Worm (Caenorhabditis elegans) whole organism, late embryonic: ENCODE results near the gene T09A5.5.

Experiments used
- C08G9.2 ChIP-seq: sonication (generic microtip); optimal IDR thresholded peaks from 2 replicates; lab custom pipeline; 2016; ENCODE audit warnings: mild to moderate bottlenecking, missing genetic modification characterization, moderate library complexity, missing compliant biosample characterization
- ama-1 ChIP-seq: fragments of 150-350 bp; optimal IDR thresholded peaks from 2 replicates; lab custom pipeline; 2014
- ceh-14 ChIP-seq: sonication (generic microtip); optimal IDR thresholded peaks from 2 replicates; lab custom pipeline; 2016; ENCODE audit warnings: missing genotype, missing genetic modification characterization, missing compliant biosample characterization
- ceh-18 ChIP-seq: sonication (generic microtip); optimal IDR thresholded peaks from 2 replicates; lab custom pipeline; 2016; ENCODE audit warnings: missing genetic modification characterization, missing compliant biosample characterization
- ceh-34 ChIP-seq: sonication (generic microtip); optimal IDR thresholded peaks from 2 replicates; lab custom pipeline; 2016; ENCODE audit warnings: mild to moderate bottlenecking, missing genetic modification characterization, missing compliant biosample characterization
- ceh-45 ChIP-seq: fragments of 200-800 bp; sonication (Bioruptor generic); IDR thresholded peaks from 2 replicates; pipeline ENCODE4 v1.3.6; 2022; ENCODE audit warnings: missing genetic modification reagents, missing genetic modification characterization, missing compliant biosample characterization
- fkh-10 ChIP-seq: fragments of 150-350 bp; optimal IDR thresholded peaks from 2 replicates; lab custom pipeline; 2014; ENCODE audit warnings: missing biosample characterization, missing genetic modification reagents, missing genetic modification characterization
- hlh-6 ChIP-seq: sonication (generic microtip); optimal IDR thresholded peaks from 2 replicates; lab custom pipeline; 2016; ENCODE audit warnings: missing genotype, missing genetic modification characterization, missing compliant biosample characterization
- nhr-11 ChIP-seq: fragments of 150-350 bp; optimal IDR thresholded peaks from 2 replicates; lab custom pipeline; 2014; ENCODE audit warnings: missing biosample characterization, missing genetic modification characterization
- pax-1 ChIP-seq: fragments of 150-350 bp; optimal IDR thresholded peaks from 2 replicates; lab custom pipeline; 2014; ENCODE audit warnings: missing biosample characterization, missing genetic modification characterization
- sdc-2 ChIP-seq: sonication (generic microtip); optimal IDR thresholded peaks from 2 replicates; lab custom pipeline; 2016; ENCODE audit warnings: missing genotype, missing genetic modification characterization, missing compliant biosample characterization
- tbx-2 ChIP-seq: sonication (generic microtip); optimal IDR thresholded peaks from 2 replicates; lab custom pipeline; 2016; ENCODE audit warnings: missing genetic modification characterization, missing compliant biosample characterization
- ztf-16 ChIP-seq: sonication (generic microtip); optimal IDR thresholded peaks from 2 replicates; lab custom pipeline; 2017; ENCODE audit warnings: missing genetic modification characterization, missing compliant biosample characterization

ce11 chrII:7864207-7864606, 10.6 kb upstream of the T09A5.5 start, which contains the start of gene ostb-1:
- TF ChIP-seq ceh-14 (tag; lab: Kevin White, UChicago), result no peak
- TF ChIP-seq ama-1 (lab: Kevin White, UChicago), result no peak
- no peak for TF ChIP-seq C08G9.2 (tag; lab: Kevin White, UChicago)
- TF ChIP-seq pax-1 (tag; lab: Kevin White, UChicago), result no peak
- TF ChIP-seq fkh-10 (GFP tag; lab: Kevin White, UChicago), result no peak
- no peak for TF ChIP-seq hlh-6 (tag; lab: Kevin White, UChicago)
- TF ChIP-seq ceh-18 (tag; lab: Kevin White, UChicago), result no peak
- no peak for TF ChIP-seq ztf-16
- TF ChIP-seq ceh-45 (GFP tag; lab: Robert Waterston, UW), result no peak
- no peak for TF ChIP-seq nhr-11
- no peak for TF ChIP-seq sdc-2 (tag; lab: Kevin White, UChicago)
- no peak for TF ChIP-seq ceh-34 (tag; lab: Kevin White, UChicago)
- TF ChIP-seq tbx-2, result no peak
